Worm (Caenorhabditis elegans) whole organism, young adult: Measurements from ENCODE around the gene dpy-3.

Experiments used
- F55B11.4 ChIP-seq: sonication (generic microtip); optimal IDR thresholded peaks from 2 replicates; lab custom pipeline; 2016; ENCODE audit warnings: missing compliant biosample characterization, missing genetic modification characterization, borderline replicate concordance; ENCODE audit not compliant: insufficient read depth
- F57C9.4 ChIP-seq: sonication (generic microtip); optimal IDR thresholded peaks from 2 replicates; lab custom pipeline; 2017; ENCODE audit warnings: mild to moderate bottlenecking, missing genetic modification characterization, missing compliant biosample characterization
- Y79H2A.3 ChIP-seq: fragments of 200-800 bp; sonication (Bioruptor generic); conservative IDR thresholded peaks from 2 replicates; pipeline ENCODE4 v1.3.6; 2022; ENCODE audit warnings: missing genetic modification reagents, missing genetic modification characterization, missing compliant biosample characterization
- bed-1 ChIP-seq: fragments of 200-800 bp; sonication (Bioruptor generic); IDR thresholded peaks from 2 replicates; pipeline ENCODE4 v1.3.6; 2022; ENCODE audit warnings: missing genetic modification reagents, missing genetic modification characterization, missing compliant biosample characterization
- ceh-27 ChIP-seq: fragments of 200-800 bp; sonication (Bioruptor generic); optimal IDR thresholded peaks from 2 replicates; lab custom pipeline; 2018; ENCODE audit warnings: mild to moderate bottlenecking, missing genetic modification characterization, moderate library complexity, missing compliant biosample characterization
- die-1 ChIP-seq: sonication (generic microtip); optimal IDR thresholded peaks from 2 replicates; lab custom pipeline; 2016; ENCODE audit warnings: missing genotype, mild to moderate bottlenecking, missing genetic modification characterization, missing compliant biosample characterization
- egl-18 ChIP-seq: fragments of 200-800 bp; sonication (Bioruptor generic); IDR thresholded peaks from 2 replicates; pipeline ENCODE4 v1.3.6; 2022; ENCODE audit warnings: missing genetic modification reagents, missing genetic modification characterization, missing compliant biosample characterization
- lag-1 ChIP-seq: fragments of 200-800 bp; sonication (Bioruptor generic); IDR thresholded peaks from 2 replicates; pipeline ENCODE4 v1.3.6; 2022; ENCODE audit warnings: missing genetic modification reagents, missing genetic modification characterization, missing compliant biosample characterization
- lin-35 ChIP-seq, 3 experiments: fragments of 150-350 bp in 2 of 3; sonication (generic microtip) in 1 of 3; optimal IDR thresholded peaks; 2 replicates each; lab custom pipeline; 2014 to 2018; ENCODE audit warnings: missing biosample characterization in 3 of 3, missing genetic modification characterization in 3 of 3, missing genetic modification reagents in 3 of 3
- mxl-1 ChIP-seq: sonication (generic microtip); optimal IDR thresholded peaks from 2 replicates; lab custom pipeline; 2016; ENCODE audit warnings: missing genetic modification characterization, missing compliant biosample characterization
- rec-8 ChIP-seq, 2 experiments: sonication (generic microtip); optimal IDR thresholded peaks; 2 replicates each; lab custom pipeline; 2016; ENCODE audit warnings: mild to moderate bottlenecking in 2 of 2, missing genetic modification characterization in 2 of 2, missing genetic modification reagents in 2 of 2, missing genotype in 2 of 2, missing biosample characterization in 1 of 2, missing compliant biosample characterization in 1 of 2, moderate library complexity in 1 of 2
- snpc-4 ChIP-seq, 5 experiments: fragments of 150-350 bp in 1 of 5; sonication (generic microtip) in 4 of 5; optimal IDR thresholded peaks; 2 replicates each; lab custom pipeline; 2014 to 2018; ENCODE audit warnings: missing genetic modification characterization in 5 of 5, missing biosample characterization in 3 of 5, antibody characterized with exemption in 2 of 5, mild to moderate bottlenecking in 2 of 5, missing compliant biosample characterization in 2 of 5, missing genotype in 2 of 5, moderate library complexity in 2 of 5, missing genetic modification reagents in 1 of 5
- tbx-9 ChIP-seq: sonication (generic microtip); optimal IDR thresholded peaks from 2 replicates; lab custom pipeline; 2016; ENCODE audit warnings: borderline replicate concordance, missing genetic modification characterization, inconsistent platforms, missing compliant biosample characterization
- unc-62 ChIP-seq: fragments of 150-350 bp; optimal IDR thresholded peaks from 2 replicates; lab custom pipeline; 2014; ENCODE audit warnings: missing biosample characterization, missing genetic modification reagents, missing genetic modification characterization

ce11 chrX:2138923-2139322, 6.5 kb downstream of the dpy-3 start:
- TF ChIP-seq lag-1 (GFP tag; lab: Robert Waterston, UW) (no peak), Y79H2A.3 (no peak), bed-1 (GFP tag; lab: Robert Waterston, UW) (no peak), tbx-9 (tag; lab: Kevin White, UChicago) (no peak), rec-8 (tag; optimal IDR thresholded peaks at IDR 0.05; lab: Kevin White, UChicago) (no peak), ceh-27 (GFP tag; lab: Kevin White, UChicago) (no peak), mxl-1 (tag; lab: Kevin White, UChicago) (no peak), F57C9.4 (tag; lab: Kevin White, UChicago) (no peak), die-1 (no peak), snpc-4 (GFP tag; optimal IDR thresholded peaks at IDR 0.05; lab: Kevin White, UChicago) (no peak), snpc-4 (tag; optimal IDR thresholded peaks at IDR 0.05; lab: Kevin White, UChicago) (no peak), F55B11.4 (no peak), lin-35 (GFP tag; optimal IDR thresholded peaks at IDR 0.05; lab: Kevin White, UChicago) (no peak), egl-18 (GFP tag; lab: Robert Waterston, UW) (no peak), unc-62 (no peak)
